Fruit fly (Drosophila melanogaster): ENCODE data around the gene baz.

baz gene

dm6 chrX:17244854-17245253, 85.0 kb downstream of the baz start, which contains the start of gene CG8915 (continued):
- TF ChIP-seq unpg (GFP tag; optimal IDR thresholded peaks at IDR 0.05) (no peak), gt (GFP tag; IDR thresholded peaks at IDR 0.05) (no peak), Awh (GFP tag; IDR thresholded peaks at IDR 0.05) (no peak), CG17385 (GFP tag; optimal IDR thresholded peaks at IDR 0.05) (no peak), eve (GFP tag; optimal IDR thresholded peaks at IDR 0.05) (no peak), tio (GFP tag; optimal IDR thresholded peaks at IDR 0.05) (no peak), Doc3 (GFP tag; IDR thresholded peaks at IDR 0.05; ENCODE audit: partially characterized antibody) (peak; percentile 45; the same call in 1 of the 3 replicates), Elba2 (GFP tag; optimal IDR thresholded peaks at IDR 0.05) (no peak), Dll (GFP tag; IDR thresholded peaks at IDR 0.05; ENCODE audit: partially characterized antibody) (peak; percentile 62; the same call in 3 of the 4 replicates), psq (GFP tag; optimal IDR thresholded peaks at IDR 0.05) (no peak), fu2 (GFP tag; optimal IDR thresholded peaks at IDR 0.05) (no peak), mam (GFP tag; optimal IDR thresholded peaks at IDR 0.05) (no peak), jing (GFP tag; optimal IDR thresholded peaks at IDR 0.05) (no peak), CG32767 (GFP tag; IDR thresholded peaks at IDR 0.05) (no peak), lov (optimal IDR thresholded peaks at IDR 0.05) (no peak), lov (GFP tag; IDR thresholded peaks at IDR 0.05) (no peak), CG9797 (GFP tag; optimal IDR thresholded peaks at IDR 0.05) (peak; percentile 48), tup (GFP tag; optimal IDR thresholded peaks at IDR 0.05) (no peak), cg (GFP tag; optimal IDR thresholded peaks at IDR 0.05) (no peak), CG6254 (GFP tag; optimal IDR thresholded peaks at IDR 0.05) (no peak), Taf1 (GFP tag; IDR thresholded peaks at IDR 0.05) (no peak), danr (GFP tag; IDR thresholded peaks at IDR 0.05) (no peak), CG2875 (GFP tag; optimal IDR thresholded peaks at IDR 0.05) (no peak), CG8089 (GFP tag; optimal IDR thresholded peaks at IDR 0.05) (no peak), zfh2 (GFP tag; optimal IDR thresholded peaks at IDR 0.05) (no peak), pb (GFP tag; optimal IDR thresholded peaks at IDR 0.05) (no peak), CG10959 (GFP tag; IDR thresholded peaks at IDR 0.05) (no peak), CG15011 (GFP tag; optimal IDR thresholded peaks at IDR 0.05) (no peak), Hmr (GFP tag; optimal IDR thresholded peaks at IDR 0.05) (no peak), CG6791 (GFP tag; IDR thresholded peaks at IDR 0.05; ENCODE audit: partially characterized antibody) (peak; percentile 80), CG3407 (GFP tag; optimal IDR thresholded peaks at IDR 0.05) (no peak), CG14050 (GFP tag; IDR thresholded peaks at IDR 0.05) (no peak), H2.0 (GFP tag; IDR thresholded peaks at IDR 0.05) (no peak), CG1602 (GFP tag; optimal IDR thresholded peaks at IDR 0.05) (no peak), tx (GFP tag; optimal IDR thresholded peaks at IDR 0.05) (no peak), fd3F (GFP tag; optimal IDR thresholded peaks at IDR 0.05) (no peak), D (optimal IDR thresholded peaks at IDR 0.05) (no peak), D (GFP tag; optimal IDR thresholded peaks at IDR 0.05) (no peak), MTF-1 (GFP tag; optimal IDR thresholded peaks at IDR 0.05; ENCODE audit: borderline replicate concordance) (no peak), lilli (GFP tag; optimal IDR thresholded peaks at IDR 0.05) (no peak), HmgD (GFP tag; optimal IDR thresholded peaks at IDR 0.05) (no peak), CG31388 (GFP tag; optimal IDR thresholded peaks at IDR 0.05) (no peak), prd (optimal IDR thresholded peaks at IDR 0.05) (no peak), prd (GFP tag; IDR thresholded peaks at IDR 0.05) (no peak), CG10274 (GFP tag; optimal IDR thresholded peaks at IDR 0.05) (no peak), ap (GFP tag; IDR thresholded peaks at IDR 0.05) (no peak), dmrt11E (tag; optimal IDR thresholded peaks at IDR 0.05) (no peak), CG4730 (GFP tag; IDR thresholded peaks at IDR 0.05) (no peak), zfh1 (GFP tag; IDR thresholded peaks at IDR 0.05) (no peak), CG4328 (GFP tag; optimal IDR thresholded peaks at IDR 0.05) (no peak), Usf (GFP tag; optimal IDR thresholded peaks at IDR 0.05) (no peak), sc (optimal IDR thresholded peaks at IDR 0.05) (no peak), sc (GFP tag; optimal IDR thresholded peaks at IDR 0.05) (no peak)

All from whole organism, embryonic.